Fruit fly (Drosophila melanogaster) whole organism: ENCODE measurements around the gene CG42238.

ENCODE experiments used
- CG8478 ChIP-seq: fragments of >200 bp; optimal IDR thresholded peaks from 2 replicates; lab custom pipeline; 2018; ENCODE audit warnings: inconsistent platforms
- Dll ChIP-seq: fragments of >200 bp; optimal IDR thresholded peaks from 2 replicates; lab custom pipeline; 2017
- EcR ChIP-seq, 2 experiments: fragments of >200 bp; optimal IDR thresholded peaks; 2 replicates each; lab custom pipeline; 2017; ENCODE audit warnings: missing biosample characterization in 2 of 2, missing genetic modification characterization in 2 of 2, missing genetic modification reagents in 2 of 2
- pan ChIP-seq: fragments of >200 bp; optimal IDR thresholded peaks from 2 replicates; lab custom pipeline; 2017
- psq ChIP-seq: fragments of >200 bp; optimal IDR thresholded peaks from 2 replicates; lab custom pipeline; 2017
- usp ChIP-seq: fragments of >200 bp; optimal IDR thresholded peaks from 2 replicates; lab custom pipeline; 2017; ENCODE audit warnings: missing biosample characterization, missing genetic modification characterization, mixed read lengths

CG42238 gene

DNA sequence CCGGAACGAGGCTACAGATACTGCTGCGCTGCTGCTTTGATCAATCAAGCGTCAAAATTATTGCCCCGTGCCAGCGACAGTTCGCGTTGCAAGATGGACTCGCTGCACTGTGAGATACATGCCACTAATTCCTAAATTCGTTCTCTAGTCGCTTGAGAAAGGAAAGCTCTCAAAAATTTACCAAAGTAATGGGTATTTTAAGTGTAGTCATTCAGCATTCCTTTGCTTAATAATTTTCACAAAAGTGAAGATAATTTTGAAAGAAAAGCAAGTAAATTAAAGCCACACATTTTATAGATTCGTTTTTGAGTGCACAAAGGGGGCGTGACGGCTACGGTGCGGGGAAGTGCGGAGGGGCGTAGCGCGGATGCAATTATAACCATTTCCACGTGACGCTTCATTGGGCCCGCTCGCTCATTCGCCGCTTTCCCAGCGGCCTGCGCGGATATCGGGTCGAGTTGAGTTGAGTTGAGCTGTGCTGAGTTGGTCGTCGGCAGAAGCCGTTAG, 91.9 kb downstream of the CG42238 start:
- TF ChIP-seq pan (no peak), CG8478 (lab: Kevin White, UChicago) (no peak), usp (GFP tag; lab: Kevin White, UChicago) (no peak), Dll (lab: Kevin White, UChicago) (no peak), EcR (GFP tag; optimal IDR thresholded peaks at IDR 0.05; lab: Kevin White, UChicago) (no peak)

DNA sequence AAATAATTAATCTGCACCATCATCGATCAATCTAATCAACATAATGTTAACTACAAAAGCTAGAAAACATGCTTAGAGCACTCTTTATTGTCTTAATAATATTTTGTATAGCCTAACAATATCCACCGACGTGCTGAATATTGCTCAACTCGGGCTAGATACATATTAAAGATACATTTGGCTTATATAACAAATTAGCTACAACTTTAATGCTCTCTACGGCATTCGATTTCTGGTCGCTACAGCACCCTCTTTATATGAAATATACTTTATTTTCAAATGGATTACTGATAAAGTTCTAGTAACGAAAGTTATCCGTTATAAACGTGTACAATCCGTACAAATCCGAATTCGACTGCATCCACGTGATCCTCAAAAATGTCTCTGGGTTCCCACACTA, 94.0 kb downstream of the CG42238 start:
- no peak for TF ChIP-seq CG8478 (lab: Kevin White, UChicago)
- TF ChIP-seq EcR (GFP tag; optimal IDR thresholded peaks at IDR 0.05; lab: Kevin White, UChicago), result no peak
- no peak for TF ChIP-seq usp (GFP tag; lab: Kevin White, UChicago)
- TF ChIP-seq Dll (lab: Kevin White, UChicago), result no peak
- TF ChIP-seq psq (lab: Kevin White, UChicago), result no peak
- no peak for TF ChIP-seq pan

DNA sequence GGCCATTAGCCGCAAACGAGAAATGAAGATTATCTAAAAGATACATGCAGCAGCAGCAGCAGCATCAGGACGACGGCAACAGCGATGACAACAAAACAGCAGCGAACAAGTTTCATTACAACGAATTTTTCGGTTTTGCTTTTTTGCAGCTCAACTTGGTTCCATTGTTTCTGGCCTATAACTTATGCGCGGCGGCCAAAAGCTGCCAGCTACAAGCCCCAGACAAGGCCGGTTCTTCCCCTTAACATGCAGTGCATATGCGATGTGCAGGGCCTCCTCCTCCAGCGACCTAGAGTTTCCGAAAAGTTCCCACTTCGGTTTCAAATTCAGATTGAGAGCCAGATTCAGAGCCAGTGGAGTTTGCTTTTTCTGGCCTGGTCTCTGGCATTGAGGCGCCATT, 94.7 kb downstream of the CG42238 start:
- TF ChIP-seq Dll (lab: Kevin White, UChicago), result no peak
- TF ChIP-seq CG8478 (lab: Kevin White, UChicago), result no peak
- no peak for TF ChIP-seq EcR (GFP tag; optimal IDR thresholded peaks at IDR 0.05; lab: Kevin White, UChicago)
- TF ChIP-seq usp (GFP tag; lab: Kevin White, UChicago), result no peak
- TF ChIP-seq psq (lab: Kevin White, UChicago), result no peak
- TF ChIP-seq pan, result no peak

DNA sequence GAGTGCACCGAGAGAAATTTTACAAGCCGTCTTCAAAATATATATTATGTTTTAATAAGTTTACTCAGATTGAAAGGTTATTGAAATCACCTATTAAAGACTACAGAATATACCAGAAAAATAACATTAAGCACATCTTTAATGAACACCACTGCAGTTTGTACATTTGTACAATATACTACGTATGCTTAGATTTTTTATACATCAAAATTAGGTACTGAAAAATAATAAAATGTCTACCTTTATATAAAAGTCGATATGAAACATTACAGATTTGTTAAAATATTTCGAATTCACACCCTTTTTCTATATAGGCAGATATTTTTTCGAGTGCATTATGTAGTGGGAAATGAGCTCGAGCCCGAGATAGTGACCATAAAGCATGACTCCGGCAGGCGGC, 95.1 kb downstream of the CG42238 start:
- TF ChIP-seq usp (GFP tag; lab: Kevin White, UChicago), result no peak
- no peak for TF ChIP-seq psq (lab: Kevin White, UChicago)
- no peak for TF ChIP-seq CG8478 (lab: Kevin White, UChicago)
- no peak for TF ChIP-seq Dll (lab: Kevin White, UChicago)
- TF ChIP-seq EcR (GFP tag; optimal IDR thresholded peaks at IDR 0.05; lab: Kevin White, UChicago), result no peak
- no peak for TF ChIP-seq pan

DNA sequence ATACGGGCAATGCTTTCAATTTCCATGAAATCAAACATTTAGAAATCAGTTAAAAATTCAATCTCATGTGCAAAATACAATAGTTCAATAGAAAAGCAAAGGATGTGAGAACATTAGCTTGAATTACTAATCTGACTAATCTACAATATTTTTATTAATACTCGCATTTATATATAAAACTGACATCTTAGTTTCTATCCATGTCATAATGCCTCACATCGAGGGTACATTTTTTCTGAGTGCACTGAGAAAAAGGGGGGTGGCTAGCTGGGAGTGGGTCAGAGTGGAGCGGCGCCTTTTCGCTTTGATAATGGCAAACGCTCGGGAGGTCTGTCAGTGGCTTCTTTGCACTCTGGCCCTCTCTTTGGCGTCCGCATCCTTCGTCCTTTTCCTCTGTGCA, 100.6 kb downstream of the CG42238 start:
- no peak for TF ChIP-seq Dll (lab: Kevin White, UChicago)
- TF ChIP-seq usp (GFP tag; lab: Kevin White, UChicago), result no peak
- TF ChIP-seq pan, result no peak
- TF ChIP-seq psq (lab: Kevin White, UChicago), result no peak
- no peak for TF ChIP-seq EcR (GFP tag; optimal IDR thresholded peaks at IDR 0.05; lab: Kevin White, UChicago)
- TF ChIP-seq CG8478 (lab: Kevin White, UChicago), result no peak

DNA sequence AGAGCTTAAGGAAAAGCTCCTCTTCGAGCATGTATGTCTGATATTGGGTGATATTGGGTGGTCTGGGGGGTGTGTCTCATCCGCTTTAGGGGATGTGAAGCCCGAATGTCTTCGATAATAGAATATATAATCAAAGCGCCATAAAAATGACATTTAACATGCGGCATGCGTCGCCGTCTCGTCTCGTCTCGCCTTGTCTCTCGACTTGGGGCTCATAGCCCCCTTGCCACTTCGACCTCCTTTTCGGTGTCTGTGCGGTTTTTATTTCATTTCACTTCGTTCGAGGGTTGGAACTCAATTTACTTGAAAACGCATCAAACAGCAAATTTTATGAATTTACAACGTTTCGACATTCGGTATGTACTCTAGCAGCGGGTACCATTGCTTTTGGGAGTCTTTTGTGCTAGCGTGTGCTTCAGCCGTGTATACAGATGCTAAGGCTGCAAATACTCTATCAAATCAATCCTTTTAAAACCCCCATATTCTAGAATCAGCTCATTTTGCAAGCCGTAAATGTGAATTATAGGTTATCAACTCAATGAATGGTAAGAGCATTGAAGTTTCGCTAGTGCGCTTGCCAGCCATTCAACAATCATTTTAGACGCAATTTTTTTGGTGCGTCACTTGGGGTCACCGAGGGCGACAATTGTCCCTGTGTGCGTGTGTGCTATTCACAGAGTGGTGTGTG, 101.4 kb downstream of the CG42238 start:
- TF ChIP-seq CG8478 (lab: Kevin White, UChicago) (no peak), psq (lab: Kevin White, UChicago) (no peak), Dll (lab: Kevin White, UChicago) (no peak), EcR (GFP tag; optimal IDR thresholded peaks at IDR 0.05; lab: Kevin White, UChicago) (no peak), usp (GFP tag; lab: Kevin White, UChicago) (no peak), pan (no peak)

DNA sequence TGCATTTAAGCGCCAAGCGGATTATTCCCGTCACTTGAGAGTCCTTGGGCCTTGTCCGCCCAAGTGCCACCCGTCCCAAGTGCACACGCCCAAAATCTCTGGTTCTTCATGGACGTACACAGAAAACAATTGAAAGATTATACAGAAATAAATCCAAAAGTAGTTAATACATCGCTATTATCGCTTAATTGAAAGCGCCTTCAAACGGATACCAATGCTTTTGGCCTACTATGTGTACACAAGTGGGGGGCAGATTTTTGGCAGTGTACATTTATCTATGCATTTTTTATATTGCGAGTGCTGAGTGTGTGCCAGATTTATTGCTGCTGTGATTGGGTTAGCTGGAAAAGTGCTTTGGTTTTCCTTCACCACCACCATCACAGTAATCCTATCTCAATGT, 103.3 kb downstream of the CG42238 start:
- TF ChIP-seq usp (GFP tag; lab: Kevin White, UChicago) (no peak), EcR (GFP tag; optimal IDR thresholded peaks at IDR 0.05; lab: Kevin White, UChicago) (no peak), Dll (lab: Kevin White, UChicago) (no peak), psq (lab: Kevin White, UChicago) (no peak), CG8478 (lab: Kevin White, UChicago) (no peak), pan (no peak)

DNA sequence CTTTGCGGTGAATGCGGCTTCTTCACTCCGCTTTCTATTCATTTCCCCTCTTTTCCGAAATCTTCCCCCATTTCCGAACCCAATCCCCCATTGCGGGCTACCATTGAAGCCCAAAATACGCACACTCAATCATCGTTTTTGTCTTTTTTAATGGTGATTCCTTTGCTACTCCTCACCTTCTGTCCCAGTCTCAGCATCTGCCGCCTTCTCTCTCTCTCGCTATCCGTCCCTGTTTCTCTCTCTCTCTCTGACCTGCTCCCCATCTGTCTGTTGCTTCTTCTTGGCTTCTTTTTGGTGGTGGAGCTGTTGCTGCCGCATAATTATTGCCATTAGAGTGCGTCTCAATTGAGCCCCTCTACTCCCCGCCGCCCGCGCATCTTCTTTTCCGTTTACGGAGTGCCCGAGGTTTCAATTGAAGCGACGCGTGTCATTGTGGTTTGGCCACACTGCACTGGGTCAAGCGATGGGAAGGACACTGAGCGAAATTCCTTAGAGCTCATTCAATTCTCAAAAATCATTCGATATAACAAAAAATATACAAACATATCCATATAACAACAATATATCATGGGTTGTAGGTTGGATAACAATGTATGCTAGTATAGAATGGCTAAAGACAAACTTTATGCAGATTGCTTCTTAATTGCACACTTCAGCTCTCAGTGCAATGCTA, 106.9 kb downstream of the CG42238 start:
- TF ChIP-seq psq (lab: Kevin White, UChicago) (no peak), CG8478 (lab: Kevin White, UChicago) (no peak), usp (GFP tag; lab: Kevin White, UChicago) (no peak), Dll (lab: Kevin White, UChicago) (no peak), pan (no peak), EcR (GFP tag; optimal IDR thresholded peaks at IDR 0.05; lab: Kevin White, UChicago) (no peak)

DNA sequence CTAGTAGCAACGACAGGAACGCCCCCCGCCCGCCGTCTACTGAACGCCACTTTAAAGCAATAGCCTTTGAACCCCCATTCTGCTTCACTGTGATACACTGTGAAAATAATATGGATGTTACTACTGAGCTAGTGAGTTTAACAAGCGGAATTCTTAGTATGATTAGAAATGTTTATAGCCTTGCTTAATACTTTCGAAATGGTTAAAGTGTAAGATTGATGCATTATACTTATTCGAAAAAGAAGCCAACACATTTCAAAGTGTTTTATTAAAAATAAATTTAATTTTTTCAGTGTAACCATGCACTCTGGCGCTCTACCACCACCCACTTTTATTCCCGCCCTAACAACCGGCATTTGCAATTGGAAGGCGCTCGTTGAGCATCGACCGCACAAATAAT, 107.6 kb downstream of the CG42238 start:
- no peak for TF ChIP-seq pan
- no peak for TF ChIP-seq EcR (GFP tag; optimal IDR thresholded peaks at IDR 0.05; lab: Kevin White, UChicago)
- TF ChIP-seq usp (GFP tag; lab: Kevin White, UChicago), result no peak
- no peak for TF ChIP-seq Dll (lab: Kevin White, UChicago)
- no peak for TF ChIP-seq psq (lab: Kevin White, UChicago)
- TF ChIP-seq CG8478 (lab: Kevin White, UChicago), result no peak

DNA sequence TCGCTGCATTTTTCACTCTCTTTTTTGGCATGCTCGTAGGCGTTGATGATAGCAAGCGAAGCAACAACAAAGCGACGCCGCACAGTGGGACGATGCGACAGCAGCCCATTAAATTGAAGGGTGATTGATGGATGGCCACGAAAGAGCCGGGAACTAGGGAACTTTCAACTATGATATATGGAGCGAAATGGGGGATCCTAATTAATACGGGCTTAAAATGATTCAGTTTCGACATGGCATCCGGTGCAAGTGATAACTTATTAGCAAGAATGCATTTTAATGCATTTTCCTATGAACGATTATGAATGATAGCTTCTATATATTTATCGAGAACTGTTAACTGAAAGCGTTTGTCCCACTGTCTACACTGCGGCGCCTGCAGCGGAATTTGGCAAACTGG, 108.8 kb downstream of the CG42238 start:
- TF ChIP-seq pan (no peak), CG8478 (lab: Kevin White, UChicago) (no peak), psq (lab: Kevin White, UChicago) (no peak), EcR (GFP tag; optimal IDR thresholded peaks at IDR 0.05; lab: Kevin White, UChicago) (no peak), usp (GFP tag; lab: Kevin White, UChicago) (no peak), Dll (lab: Kevin White, UChicago) (no peak)

DNA sequence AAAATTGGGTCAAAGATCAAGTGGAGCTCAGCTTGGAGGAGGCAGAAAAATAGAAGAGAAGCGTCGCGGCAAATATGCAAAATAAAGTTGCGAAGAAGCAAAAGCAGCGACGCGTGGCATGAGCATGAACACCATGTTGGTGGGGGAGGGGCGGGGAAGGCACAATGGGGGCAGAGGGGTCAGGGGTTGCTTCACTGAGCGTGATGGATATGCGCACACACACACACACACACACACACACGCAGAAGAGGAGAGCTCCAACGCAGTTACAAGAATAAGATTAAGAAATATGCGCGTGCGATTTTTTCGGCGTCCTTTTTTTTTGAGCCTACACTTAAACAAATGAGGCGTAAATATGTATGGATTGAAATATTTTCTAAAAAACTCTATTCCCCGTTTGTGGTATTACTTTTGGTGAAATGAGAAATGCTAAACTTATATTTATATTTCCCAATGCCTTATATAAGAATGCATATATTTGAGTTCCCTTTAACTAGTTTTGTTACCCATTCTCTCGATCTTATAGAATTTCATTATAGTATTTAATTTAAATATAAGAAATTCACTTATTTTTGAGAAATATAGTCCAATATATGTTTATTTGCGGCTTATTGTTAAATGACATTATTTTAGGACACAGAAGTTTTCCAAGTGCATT, 109.6 kb downstream of the CG42238 start:
- no peak for TF ChIP-seq psq (lab: Kevin White, UChicago)
- no peak for TF ChIP-seq EcR (GFP tag; optimal IDR thresholded peaks at IDR 0.05; lab: Kevin White, UChicago)
- no peak for TF ChIP-seq usp (GFP tag; lab: Kevin White, UChicago)
- TF ChIP-seq CG8478 (lab: Kevin White, UChicago), result no peak
- TF ChIP-seq pan, result no peak
- TF ChIP-seq Dll (lab: Kevin White, UChicago), result no peak
